Worm (Caenorhabditis elegans) whole organism, L3 larva: ENCODE measurements around the gene lbp-7.

ENCODE experiments used
- R02D3.7 ChIP-seq: fragments of 150-350 bp; optimal IDR thresholded peaks from 2 replicates; lab custom pipeline; 2014; ENCODE audit warnings: missing biosample characterization, missing genetic modification characterization
- ZK546.5 ChIP-seq: sonication (generic microtip); optimal IDR thresholded peaks from 2 replicates; lab custom pipeline; 2017; ENCODE audit warnings: missing biosample characterization, missing genetic modification characterization
- aly-2 ChIP-seq: fragments of 150-350 bp; optimal IDR thresholded peaks from 2 replicates; lab custom pipeline; 2014; ENCODE audit warnings: missing biosample characterization, missing genetic modification characterization
- ceh-16 ChIP-seq: sonication (generic microtip); optimal IDR thresholded peaks from 2 replicates; lab custom pipeline; 2017; ENCODE audit warnings: missing biosample characterization, missing genetic modification characterization
- ceh-9 ChIP-seq: sonication (generic microtip); optimal IDR thresholded peaks from 2 replicates; lab custom pipeline; 2018; ENCODE audit warnings: missing biosample characterization, missing genetic modification characterization
- egl-5 ChIP-seq: fragments of 150-350 bp; optimal IDR thresholded peaks from 2 replicates; lab custom pipeline; 2017; ENCODE audit warnings: missing biosample characterization, missing genetic modification reagents, missing genetic modification characterization, inconsistent platforms
- elt-2 ChIP-seq: sonication (generic microtip); optimal IDR thresholded peaks from 2 replicates; lab custom pipeline; 2016; ENCODE audit warnings: missing genetic modification reagents, mild to moderate bottlenecking, missing genetic modification characterization, missing compliant biosample characterization
- elt-3 ChIP-seq, 3 experiments: fragments of 150-350 bp in 1 of 3; sonication (generic microtip) in 2 of 3; optimal IDR thresholded peaks; 2 replicates in 2 of 3; 4 replicates in 1 of 3; lab custom pipeline; 2014 to 2017; ENCODE audit warnings: missing biosample characterization in 3 of 3, missing genetic modification characterization in 3 of 3
- eor-1 ChIP-seq, 2 experiments: fragments of 150-350 bp; optimal IDR thresholded peaks; 2 replicates each; lab custom pipeline; 2014 to 2018; ENCODE audit warnings: missing biosample characterization in 2 of 2, missing genetic modification characterization in 2 of 2
- fkh-2 ChIP-seq: fragments of 150-350 bp; optimal IDR thresholded peaks from 2 replicates; lab custom pipeline; 2014; ENCODE audit warnings: missing biosample characterization, missing genetic modification reagents, missing genetic modification characterization
- fos-1 ChIP-seq: fragments of 150-350 bp; optimal IDR thresholded peaks from 2 replicates; lab custom pipeline; 2014; ENCODE audit warnings: missing biosample characterization, missing genetic modification characterization
- jun-1 ChIP-seq: fragments of 150-350 bp; optimal IDR thresholded peaks from 2 replicates; lab custom pipeline; 2014; ENCODE audit warnings: missing biosample characterization, missing genetic modification reagents, missing genetic modification characterization
- lin-15B ChIP-seq: fragments of 150-350 bp; optimal IDR thresholded peaks from 2 replicates; lab custom pipeline; 2014; ENCODE audit warnings: missing biosample characterization, missing genetic modification characterization
- lin-39 ChIP-seq: fragments of 150-350 bp; optimal IDR thresholded peaks from 2 replicates; lab custom pipeline; 2018; ENCODE audit warnings: missing biosample characterization, missing genetic modification reagents, missing genetic modification characterization
- lsy-12 ChIP-seq: sonication (generic microtip); optimal IDR thresholded peaks from 2 replicates; lab custom pipeline; 2016; ENCODE audit warnings: mild to moderate bottlenecking, missing genetic modification characterization, missing compliant biosample characterization
- mdl-1 ChIP-seq: fragments of 150-350 bp; optimal IDR thresholded peaks from 2 replicates; lab custom pipeline; 2014; ENCODE audit warnings: missing biosample characterization, missing genetic modification characterization
- mml-1 ChIP-seq: fragments of 150-350 bp; sonication (generic microtip); optimal IDR thresholded peaks from 3 replicates; lab custom pipeline; 2014; ENCODE audit warnings: missing biosample characterization, missing genetic modification characterization
- nhr-11 ChIP-seq: fragments of 150-350 bp; optimal IDR thresholded peaks from 2 replicates; lab custom pipeline; 2014; ENCODE audit warnings: missing biosample characterization, missing genetic modification characterization
- nhr-237 ChIP-seq: fragments of 150-350 bp; optimal IDR thresholded peaks from 2 replicates; lab custom pipeline; 2014; ENCODE audit warnings: missing biosample characterization, missing genetic modification characterization
- nhr-25 ChIP-seq: sonication (generic microtip); optimal IDR thresholded peaks from 2 replicates; lab custom pipeline; 2017; ENCODE audit warnings: missing biosample characterization, missing genetic modification characterization
- nhr-43 ChIP-seq: sonication (generic microtip); optimal IDR thresholded peaks from 2 replicates; lab custom pipeline; 2016; ENCODE audit warnings: mild to moderate bottlenecking, missing genetic modification characterization, missing compliant biosample characterization; ENCODE audit not compliant: poor library complexity, severe bottlenecking
- nhr-67 ChIP-seq: fragments of 150-350 bp; optimal IDR thresholded peaks from 2 replicates; lab custom pipeline; 2014; ENCODE audit warnings: missing biosample characterization, missing genetic modification characterization
- nhr-76 ChIP-seq: fragments of 150-350 bp; sonication (generic microtip); optimal IDR thresholded peaks from 5 replicates; lab custom pipeline; 2014; ENCODE audit warnings: missing biosample characterization, missing genetic modification characterization
- nhr-77 ChIP-seq: fragments of 150-350 bp; optimal IDR thresholded peaks from 2 replicates; lab custom pipeline; 2014; ENCODE audit warnings: missing biosample characterization, missing genetic modification characterization
- pha-4 ChIP-seq: fragments of 150-350 bp; optimal IDR thresholded peaks from 2 replicates; lab custom pipeline; 2014; ENCODE audit warnings: missing biosample characterization, missing genetic modification reagents, missing genetic modification characterization
- pqm-1 ChIP-seq: fragments of 150-350 bp; optimal IDR thresholded peaks from 2 replicates; lab custom pipeline; 2017; ENCODE audit warnings: missing biosample characterization, missing genetic modification characterization, inconsistent platforms
- sea-2 ChIP-seq: fragments of 150-350 bp; sonication (generic microtip); optimal IDR thresholded peaks from 4 replicates; lab custom pipeline; 2014; ENCODE audit warnings: missing biosample characterization, missing genetic modification reagents, missing genetic modification characterization
- snpc-4 ChIP-seq: fragments of 150-350 bp; optimal IDR thresholded peaks from 2 replicates; lab custom pipeline; 2014; ENCODE audit warnings: missing biosample characterization, missing genetic modification characterization
- tbx-2 ChIP-seq: sonication (generic microtip); optimal IDR thresholded peaks from 2 replicates; lab custom pipeline; 2016; ENCODE audit warnings: mild to moderate bottlenecking, missing genetic modification characterization, missing compliant biosample characterization
- zag-1 ChIP-seq: fragments of 150-350 bp; optimal IDR thresholded peaks from 2 replicates; lab custom pipeline; 2014; ENCODE audit warnings: missing biosample characterization, missing genetic modification characterization
- ztf-11 ChIP-seq: fragments of 150-350 bp; optimal IDR thresholded peaks from 2 replicates; lab custom pipeline; 2014; ENCODE audit warnings: missing biosample characterization, missing genetic modification characterization
- ztf-4 ChIP-seq: fragments of 150-350 bp; optimal IDR thresholded peaks from 2 replicates; lab custom pipeline; 2014; ENCODE audit warnings: missing biosample characterization, missing genetic modification characterization

lbp-7 gene

ce11 chrV:13915390-13915789 lies 36.0 kb downstream of the lbp-7 start, which contains the start of gene gcy-32:
gcy-32 (minus strand) TSS chrV:13915490.
- TF ChIP-seq ceh-16 (no peak), nhr-237 (tag; lab: Kevin White, UChicago) (no peak), jun-1 (tag; lab: Kevin White, UChicago) (no peak), fkh-2 (tag; lab: Kevin White, UChicago) (no peak), tbx-2 (tag; lab: Kevin White, UChicago) (no peak), fos-1 (tag; lab: Kevin White, UChicago) (no peak)

- TF ChIP-seq ZK546.5 (no peak), ceh-9 (tag; lab: Kevin White, UChicago) (no peak), aly-2 (tag; lab: Kevin White, UChicago) (no peak), fos-1 (tag; lab: Kevin White, UChicago) (no peak), nhr-43 (tag; lab: Kevin White, UChicago) (no peak), nhr-76 (tag; lab: Kevin White, UChicago) (no peak), pha-4 (tag; lab: Kevin White, UChicago) (no peak), nhr-67 (tag; lab: Kevin White, UChicago) (no peak), nhr-77 (no peak), lin-39 (no peak), nhr-11 (tag; lab: Kevin White, UChicago) (no peak), ceh-16 (no peak), egl-5 (tag; lab: Kevin White, UChicago) (no peak), lsy-12 (tag; lab: Kevin White, UChicago) (no peak), mdl-1 (tag; lab: Kevin White, UChicago) (no peak), snpc-4 (tag; lab: Kevin White, UChicago) (no peak), lin-15B (tag; lab: Kevin White, UChicago) (no peak)
Measured at ce11 chrV:13916196-13916595, 36.8 kb downstream of the lbp-7 start, which contains the start of gene str-252. str-252 (plus strand) TSS chrV:13916496.

- TF ChIP-seq ceh-16 (no peak), nhr-77 (no peak), R02D3.7 (tag; lab: Kevin White, UChicago) (no peak), tbx-2 (tag; lab: Kevin White, UChicago) (no peak), lsy-12 (tag; lab: Kevin White, UChicago) (no peak), sea-2 (GFP tag; lab: Kevin White, UChicago) (no peak), snpc-4 (tag; lab: Kevin White, UChicago) (no peak), ztf-4 (no peak), lin-15B (tag; lab: Kevin White, UChicago) (no peak), nhr-237 (tag; lab: Kevin White, UChicago) (no peak)
Measured at ce11 chrV:13918341-13918740, 39.0 kb downstream of the lbp-7 start, which contains the start of gene str-250. str-250 (plus strand) TSS chrV:13918641.

DNA sequence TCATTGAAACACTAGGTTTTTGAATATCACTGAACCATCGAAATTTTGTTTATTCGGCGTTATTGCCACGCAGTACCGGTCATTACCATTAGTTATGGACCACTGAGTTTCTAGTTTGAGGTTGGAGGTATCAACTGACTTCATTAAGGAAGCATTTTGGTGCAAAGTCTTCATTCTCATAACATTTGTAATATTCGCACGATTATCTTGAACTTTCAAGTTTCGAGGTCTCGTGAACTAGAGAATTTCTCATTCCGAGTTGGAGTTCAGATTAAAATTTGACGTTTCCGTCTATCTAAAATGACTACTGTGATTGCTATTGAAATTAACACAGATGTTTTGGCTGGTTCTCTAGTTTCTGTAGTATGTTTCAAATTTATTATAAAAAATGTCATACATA lies 41.4 kb downstream of the lbp-7 start, which contains the start of gene srx-42:
Gene srx-42, plus strand, starts transcription at position 301 of the 400 bp plus-strand sequence.
- no peak for TF ChIP-seq elt-3 (tag; optimal IDR thresholded peaks at IDR 0.05; lab: Kevin White, UChicago)

DNA sequence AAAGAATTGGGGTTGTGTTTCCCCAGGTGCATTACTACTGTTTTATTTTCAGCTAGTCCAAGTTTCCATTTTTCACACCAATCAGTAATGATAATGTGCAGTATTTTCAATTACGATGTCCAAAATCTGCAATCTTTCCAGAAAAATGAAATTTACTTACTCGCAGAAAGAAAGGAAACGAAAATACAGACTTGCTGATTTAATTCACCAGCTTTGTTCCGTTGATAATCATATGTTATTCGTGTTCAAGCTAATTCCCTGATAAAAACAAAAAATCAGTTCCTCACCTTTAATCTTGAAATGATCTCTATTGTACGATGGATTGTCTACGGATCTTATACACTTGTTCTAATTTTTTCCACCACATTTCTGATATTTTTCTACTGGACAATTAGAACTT lies 44.5 kb downstream of the lbp-7 start, which contains the start of gene srxa-11:
Gene srxa-11, plus strand, starts transcription at position 301 of the 400 bp plus-strand sequence.
- TF ChIP-seq pqm-1 (tag; lab: Kevin White, UChicago) (no peak), lin-39 (no peak), snpc-4 (tag; lab: Kevin White, UChicago) (no peak), pha-4 (tag; lab: Kevin White, UChicago) (no peak), zag-1 (no peak), nhr-77 (no peak), elt-2 (tag; lab: Kevin White, UChicago) (no peak), mml-1 (tag; lab: Kevin White, UChicago) (no peak), ceh-9 (tag; lab: Kevin White, UChicago) (no peak), ZK546.5 (no peak), fkh-2 (tag; lab: Kevin White, UChicago) (no peak), nhr-76 (tag; lab: Kevin White, UChicago) (no peak)
- TF ChIP-seq, all 47 proteins: peak for 0

- TF ChIP-seq pqm-1 (tag; lab: Kevin White, UChicago) (no peak), eor-1 (tag; optimal IDR thresholded peaks at IDR 0.05; lab: Kevin White, UChicago) (no peak), snpc-4 (tag; lab: Kevin White, UChicago) (no peak), nhr-25 (no peak), ztf-11 (tag; lab: Kevin White, UChicago) (no peak), nhr-76 (tag; lab: Kevin White, UChicago) (no peak)
Measured at ce11 chrV:13926398-13926797, 47.0 kb downstream of the lbp-7 start, which contains the start of gene srxa-12. srxa-12 (plus strand) TSS chrV:13926698.
